Worm (Caenorhabditis elegans) whole organism, L3 larva: ENCODE measurements around the gene F21G4.6.

ENCODE experiments used
- aly-2 ChIP-seq: fragments of 150-350 bp; optimal IDR thresholded peaks from 2 replicates; lab custom pipeline; 2014; ENCODE audit warnings: missing biosample characterization, missing genetic modification characterization
- fkh-10 ChIP-seq: sonication (generic microtip); optimal IDR thresholded peaks from 2 replicates; lab custom pipeline; 2017; ENCODE audit warnings: missing biosample characterization, missing genetic modification reagents, missing genetic modification characterization
- fos-1 ChIP-seq: fragments of 150-350 bp; optimal IDR thresholded peaks from 2 replicates; lab custom pipeline; 2014; ENCODE audit warnings: missing biosample characterization, missing genetic modification characterization
- nhr-12 ChIP-seq: fragments of 150-350 bp; optimal IDR thresholded peaks from 2 replicates; lab custom pipeline; 2014; ENCODE audit warnings: missing biosample characterization, missing genetic modification characterization
- skn-1 ChIP-seq: fragments of 150-350 bp; optimal IDR thresholded peaks from 2 replicates; lab custom pipeline; 2014; ENCODE audit warnings: missing biosample characterization, missing genetic modification characterization

- TF ChIP-seq aly-2 (tag; lab: Kevin White, UChicago), result no peak
- TF ChIP-seq fos-1 (tag; lab: Kevin White, UChicago), result no peak
- TF ChIP-seq nhr-12 (tag; lab: Kevin White, UChicago), result no peak
- no peak for TF ChIP-seq fkh-10 (GFP tag; lab: Kevin White, UChicago)
- no peak for TF ChIP-seq skn-1
Observed at ce11 chrX:9938091-9938490, 20.8 kb upstream of the F21G4.6 start.
